Worm (Caenorhabditis elegans): ENCODE results near the gene C01G5.9.

Gene C01G5.9

DNA sequence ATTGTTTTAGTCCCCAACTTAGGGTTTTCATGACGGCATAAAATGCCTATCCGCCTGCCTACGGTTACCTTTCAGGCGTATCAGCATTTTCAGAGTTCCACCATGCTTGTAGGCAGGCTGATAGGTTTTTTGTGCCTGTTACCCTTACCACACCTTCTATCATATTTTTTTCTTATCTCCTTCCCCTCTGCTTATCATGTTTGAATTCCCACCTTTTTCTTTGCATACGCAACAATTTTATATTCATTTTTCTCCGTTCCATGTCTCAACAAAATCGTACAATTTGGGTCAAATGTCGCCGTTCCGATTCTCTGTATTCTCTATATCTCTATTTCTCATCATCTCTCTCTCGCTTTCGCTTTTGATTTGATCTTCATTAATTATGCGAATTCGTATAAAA lies at the start of gene C01G5.9:
C01G5.9 (plus strand) TSS at position 301 of the 400 bp plus-strand sequence.
- TF ChIP-seq lin-13 (GFP tag; optimal IDR thresholded peaks at IDR 0.05) = no peak

DNA sequence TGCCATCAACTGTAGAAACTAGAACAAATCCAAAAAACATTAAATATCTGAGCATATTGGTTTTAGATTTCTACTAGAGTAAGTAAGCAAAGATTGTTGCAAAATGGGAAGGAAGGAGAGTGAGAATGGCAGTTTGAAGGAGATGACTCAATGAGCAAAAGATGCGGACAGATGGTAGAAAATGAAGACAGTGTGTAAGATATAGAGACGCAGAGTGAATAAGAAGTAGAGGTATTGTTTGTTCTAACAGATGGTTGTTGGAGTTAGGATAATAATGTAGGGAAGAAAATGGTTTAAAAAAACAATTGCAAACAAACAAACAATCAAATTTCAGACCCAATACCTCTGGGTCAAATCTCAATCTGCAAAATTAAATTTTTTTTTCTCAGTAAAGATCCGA lies 48.5 kb upstream of the C01G5.9 start, which contains the start of gene tmed-13:
tmed-13 (minus strand) TSS at position 169 of the 400 bp plus-strand sequence.
- TF ChIP-seq unc-130 (GFP tag; optimal IDR thresholded peaks at IDR 0.05) (no peak), F10B5.3 (tag; optimal IDR thresholded peaks at IDR 0.05) (no peak), lin-13 (GFP tag; optimal IDR thresholded peaks at IDR 0.05) (no peak), rbr-2 (tag; optimal IDR thresholded peaks at IDR 0.05) (no peak), spr-3 (GFP tag; optimal IDR thresholded peaks at IDR 0.05) (no peak), ceh-32 (tag; optimal IDR thresholded peaks at IDR 0.05; ENCODE audit: poor library complexity) (no peak)

DNA sequence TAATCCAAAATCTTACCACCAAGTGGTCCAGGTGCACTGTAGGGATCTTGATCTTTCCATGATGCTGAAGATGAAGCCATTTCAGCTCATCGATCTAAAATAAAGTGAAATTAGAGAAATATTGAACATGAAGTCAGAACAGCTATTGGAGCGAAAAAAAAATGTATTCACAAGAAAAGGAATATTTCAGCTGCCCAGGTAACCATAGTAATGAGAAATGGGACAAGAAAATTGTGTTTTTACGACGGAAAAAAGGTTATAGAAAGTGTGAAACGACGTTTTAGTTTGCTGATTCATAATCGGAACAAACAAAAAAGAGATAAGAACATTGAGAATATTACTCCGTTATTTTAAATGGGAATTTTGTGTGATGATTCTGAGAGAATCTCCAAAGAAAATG lies 46.6 kb upstream of the C01G5.9 start, which contains the start of gene Y73B6BL.27:
Y73B6BL.27 (minus strand) TSS at position 101 of the 400 bp plus-strand sequence.
- TF ChIP-seq lin-1 (GFP tag; IDR thresholded peaks at IDR 0.05) (no peak), ceh-28 (tag; optimal IDR thresholded peaks at IDR 0.05) (no peak), egl-43 (GFP tag; IDR thresholded peaks at IDR 0.05) (no peak), set-16 (GFP tag; IDR thresholded peaks at IDR 0.05) (no peak), php-3 (GFP tag; IDR thresholded peaks at IDR 0.05) (no peak), T20F7.1 (GFP tag; optimal IDR thresholded peaks at IDR 0.05) (no peak), spr-1 (tag; optimal IDR thresholded peaks at IDR 0.05) (no peak), zfp-3 (GFP tag; conservative IDR thresholded peaks at IDR 0.05) (no peak), mep-1 (tag; optimal IDR thresholded peaks at IDR 0.05) (no peak), lsy-2 (tag; optimal IDR thresholded peaks at IDR 0.05) (no peak), ztf-7 (tag; optimal IDR thresholded peaks at IDR 0.05) (no peak), dve-1 (tag; optimal IDR thresholded peaks at IDR 0.05; ENCODE audit: insufficient read depth) (no peak), zag-1 (tag; optimal IDR thresholded peaks at IDR 0.05) (no peak), spr-3 (GFP tag; optimal IDR thresholded peaks at IDR 0.05) (no peak), rbr-2 (tag; optimal IDR thresholded peaks at IDR 0.05) (no peak), daf-12 (tag; optimal IDR thresholded peaks at IDR 0.05) (no peak), zfp-2 (tag; optimal IDR thresholded peaks at IDR 0.05) (no peak)

DNA sequence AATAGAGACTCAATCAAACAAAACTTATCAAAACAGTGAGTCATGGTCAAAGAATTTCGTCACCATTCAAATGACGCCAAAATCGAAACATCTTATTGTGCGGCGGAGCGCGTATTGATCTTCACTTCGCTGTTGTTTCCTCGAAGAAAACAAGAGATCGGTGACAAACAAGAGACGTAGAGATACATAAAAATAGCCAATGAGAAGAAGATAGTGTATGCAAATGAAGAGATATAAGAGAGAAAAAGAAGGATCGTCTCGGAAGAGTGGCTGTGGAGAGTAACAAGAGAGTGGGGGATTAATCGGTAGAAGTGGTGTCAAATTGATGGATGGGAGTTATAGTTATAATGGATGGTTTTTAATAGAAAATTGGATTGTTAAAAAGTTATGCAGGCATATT lies 44.9 kb upstream of the C01G5.9 start:
- TF ChIP-seq F37D6.2 (tag; optimal IDR thresholded peaks at IDR 0.05) (no peak), saeg-2 (GFP tag; IDR thresholded peaks at IDR 0.05) (no peak), lin-1 (GFP tag; IDR thresholded peaks at IDR 0.05) (no peak), spr-3 (GFP tag; optimal IDR thresholded peaks at IDR 0.05) (no peak), rbr-2 (tag; optimal IDR thresholded peaks at IDR 0.05) (peak; percentile 29), hlh-11 (tag; optimal IDR thresholded peaks at IDR 0.05) (no peak), nhr-48 (tag; optimal IDR thresholded peaks at IDR 0.05) (no peak), Y105C5A.15 (GFP tag; IDR thresholded peaks at IDR 0.05) (no peak), fkh-10 (GFP tag; optimal IDR thresholded peaks at IDR 0.05) (no peak), Y5F2A.4 (GFP tag; optimal IDR thresholded peaks at IDR 0.05) (no peak), daf-16 (GFP tag; optimal IDR thresholded peaks at IDR 0.05) (peak in 1 of 2 experiments; percentile 12), daf-16 (tag; optimal IDR thresholded peaks at IDR 0.05) (peak; percentile 86), ceh-20 (GFP tag; IDR thresholded peaks at IDR 0.05) (no peak), zip-11 (GFP tag; IDR thresholded peaks at IDR 0.05) (no peak), F10B5.3 (tag; optimal IDR thresholded peaks at IDR 0.05) (no peak), dve-1 (tag; optimal IDR thresholded peaks at IDR 0.05; ENCODE audit: insufficient read depth) (peak; percentile 32), madf-9 (GFP tag; conservative IDR thresholded peaks at IDR 0.05) (no peak), lim-7 (GFP tag; IDR thresholded peaks at IDR 0.05) (no peak), hlh-30 (tag; optimal IDR thresholded peaks at IDR 0.05; ENCODE audit: insufficient read depth) (peak; percentile 9), skn-1 (tag; optimal IDR thresholded peaks at IDR 0.05) (no peak), nhr-10 (tag; optimal IDR thresholded peaks at IDR 0.05) (no peak), aly-2 (tag; optimal IDR thresholded peaks at IDR 0.05) (no peak), lsy-2 (tag; optimal IDR thresholded peaks at IDR 0.05) (peak in 1 of 2 experiments; percentile 64), mdt-29 (GFP tag; IDR thresholded peaks at IDR 0.05) (no peak), zip-2 (tag; optimal IDR thresholded peaks at IDR 0.05) (no peak), nhr-111 (GFP tag; optimal IDR thresholded peaks at IDR 0.05) (no peak), R02D3.7 (tag; optimal IDR thresholded peaks at IDR 0.05) (no peak), dpl-1 (GFP tag; optimal IDR thresholded peaks at IDR 0.05) (peak; percentile 6), T26A8.4 (GFP tag; IDR thresholded peaks at IDR 0.05) (no peak), Y75B8A.6 (GFP tag; IDR thresholded peaks at IDR 0.05) (no peak), nhr-102 (tag; optimal IDR thresholded peaks at IDR 0.05) (no peak)
